Fruit fly (Drosophila melanogaster): ENCODE measurements around the gene Xport-A.

Gene Xport-A

dm6 chr3R:19924331-19924730 lies 9.1 kb upstream of the Xport-A start (continued):
- TF ChIP-seq Ravus (GFP tag; IDR thresholded peaks at IDR 0.05) (no peak), CG30020 (tag; optimal IDR thresholded peaks at IDR 0.05) (no peak), sqz (GFP tag; optimal IDR thresholded peaks at IDR 0.05) (no peak), Trl (optimal IDR thresholded peaks at IDR 0.05) (no peak), Trl (GFP tag; optimal IDR thresholded peaks at IDR 0.05) (peak; percentile 5), grn (GFP tag; optimal IDR thresholded peaks at IDR 0.05) (peak; percentile 14), CG18262 (tag; optimal IDR thresholded peaks at IDR 0.05) (no peak), CG18599 (GFP tag; optimal IDR thresholded peaks at IDR 0.05) (peak; percentile 50), Mes4 (GFP tag; optimal IDR thresholded peaks at IDR 0.05) (no peak), ato (GFP tag; IDR thresholded peaks at IDR 0.05; ENCODE audit: partially characterized antibody) (no peak), wor (GFP tag; IDR thresholded peaks at IDR 0.05) (no peak), CG15269 (tag; optimal IDR thresholded peaks at IDR 0.05) (no peak), Doc2 (GFP tag; IDR thresholded peaks at IDR 0.05) (no peak), da (GFP tag; optimal IDR thresholded peaks at IDR 0.05) (no peak), NC2α (GFP tag; optimal IDR thresholded peaks at IDR 0.05) (no peak), CG9609 (GFP tag; optimal IDR thresholded peaks at IDR 0.05) (no peak), otp (GFP tag; IDR thresholded peaks at IDR 0.05) (peak; percentile 64; the same call in 1 of the 3 replicates), HmgD (GFP tag; optimal IDR thresholded peaks at IDR 0.05) (no peak), eyg (GFP tag; optimal IDR thresholded peaks at IDR 0.05) (peak; percentile 13), zfh1 (GFP tag; IDR thresholded peaks at IDR 0.05) (no peak), oc (tag; optimal IDR thresholded peaks at IDR 0.05) (no peak), Sox100B (GFP tag; optimal IDR thresholded peaks at IDR 0.05) (no peak), CG2129 (GFP tag; IDR thresholded peaks at IDR 0.05; ENCODE audit: partially characterized antibody) (no peak), yki (optimal IDR thresholded peaks at IDR 0.05) (no peak), CG9932 (GFP tag; IDR thresholded peaks at IDR 0.05) (peak; percentile 29; the same call in 1 of the 2 replicates), zen2 (GFP tag; IDR thresholded peaks at IDR 0.05; ENCODE audit: partially characterized antibody) (no peak), az2 (GFP tag; optimal IDR thresholded peaks at IDR 0.05) (no peak), CG7963 (GFP tag; IDR thresholded peaks at IDR 0.05; ENCODE audit: partially characterized antibody) (no peak), CG31441 (GFP tag; IDR thresholded peaks at IDR 0.05) (no peak), CG8478 (optimal IDR thresholded peaks at IDR 0.05) (no peak), Med (GFP tag) (peak; percentile 90), CG9817 (tag; optimal IDR thresholded peaks at IDR 0.05) (peak; percentile 10), Nf-YB (GFP tag; optimal IDR thresholded peaks at IDR 0.05) (no peak), CG15514 (GFP tag; optimal IDR thresholded peaks at IDR 0.05) (peak; percentile 45), sd (tag; optimal IDR thresholded peaks at IDR 0.05) (no peak), Hr78 (GFP tag; optimal IDR thresholded peaks at IDR 0.05) (no peak), bcd (GFP tag; optimal IDR thresholded peaks at IDR 0.05) (no peak)

- TF ChIP-seq Optix (GFP tag; IDR thresholded peaks at IDR 0.05) (no peak), pita (GFP tag; optimal IDR thresholded peaks at IDR 0.05) (no peak), CG14860 (GFP tag; IDR thresholded peaks at IDR 0.05; ENCODE audit: partially characterized antibody) (no peak), eve (GFP tag; optimal IDR thresholded peaks at IDR 0.05) (no peak), CG13123 (GFP tag; optimal IDR thresholded peaks at IDR 0.05) (no peak), sisA (GFP tag; IDR thresholded peaks at IDR 0.05) (no peak), CG12769 (tag; optimal IDR thresholded peaks at IDR 0.05) (no peak), ATbp (GFP tag; optimal IDR thresholded peaks at IDR 0.05) (no peak), pb (GFP tag; optimal IDR thresholded peaks at IDR 0.05) (no peak), Spps (tag; optimal IDR thresholded peaks at IDR 0.05) (no peak), CG6689 (GFP tag; IDR thresholded peaks at IDR 0.05) (no peak), Mrtf (GFP tag; IDR thresholded peaks at IDR 0.05) (no peak), Dip2 (GFP tag; IDR thresholded peaks at IDR 0.05) (no peak), CG17385 (GFP tag; optimal IDR thresholded peaks at IDR 0.05) (no peak), Stat92E (GFP tag; optimal IDR thresholded peaks at IDR 0.05) (no peak)
Measured at dm6 chr3R:19918207-19918606, 3.0 kb upstream of the Xport-A start, which contains the start of gene CG4770. Gene CG4770 (plus strand): TSS chr3R:19918507.

Data from whole organism, embryonic.